Fruit fly (Drosophila melanogaster) whole organism, pupa: Measurements from ENCODE around the gene tara.

Source experiments
- CG10348 ChIP-seq: fragments of 200-800 bp; sonication (Bioruptor generic); IDR thresholded peaks from 2 replicates; pipeline ENCODE4 v1.3.6; 2022; ENCODE audit warnings: missing biosample characterization, missing genetic modification characterization
- CG12605 ChIP-seq: fragments of 200-800 bp; sonication (Bioruptor generic); IDR thresholded peaks from 2 replicates; pipeline ENCODE4 v1.3.6; 2022; ENCODE audit warnings: missing biosample characterization, missing genetic modification characterization
- CG15710 ChIP-seq: fragments of 200-800 bp; sonication (Bioruptor generic); optimal IDR thresholded peaks from 2 replicates; lab custom pipeline; 2018; ENCODE audit warnings: missing biosample characterization, mild to moderate bottlenecking, missing genetic modification characterization, moderate library complexity
- CG17806 ChIP-seq: fragments of 200-800 bp; sonication (Bioruptor generic); optimal IDR thresholded peaks from 2 replicates; lab custom pipeline; 2018; ENCODE audit warnings: missing biosample characterization, mild to moderate bottlenecking, missing genetic modification characterization, moderate library complexity
- CG34367 ChIP-seq: fragments of 200-800 bp; sonication (Bioruptor generic); optimal IDR thresholded peaks from 2 replicates; lab custom pipeline; 2018; ENCODE audit warnings: missing biosample characterization, mild to moderate bottlenecking, missing genetic modification characterization
- CG9948 ChIP-seq: fragments of 200-800 bp; sonication (Bioruptor generic); optimal IDR thresholded peaks from 2 replicates; lab custom pipeline; 2018; ENCODE audit warnings: missing biosample characterization, mild to moderate bottlenecking, missing genetic modification characterization, moderate library complexity
- EcR ChIP-seq: fragments of 200-800 bp; sonication (Bioruptor generic); optimal IDR thresholded peaks from 3 replicates; lab custom pipeline; 2019; ENCODE audit warnings: missing biosample characterization, missing genetic modification characterization, mild to moderate bottlenecking, moderate library complexity, missing genetic modification reagents
- Pif1A ChIP-seq: fragments of 200-800 bp; sonication (Bioruptor generic); optimal IDR thresholded peaks from 3 replicates; lab custom pipeline; 2016; ENCODE audit warnings: missing biosample characterization, missing genetic modification characterization
- Pif1B ChIP-seq: fragments of 200-800 bp; sonication (Bioruptor generic); optimal IDR thresholded peaks from 3 replicates; lab custom pipeline; 2016; ENCODE audit warnings: missing biosample characterization, missing genetic modification characterization
- Snoo ChIP-seq: fragments of 200-800 bp; sonication (Bioruptor generic); optimal IDR thresholded peaks from 3 replicates; lab custom pipeline; 2017; ENCODE audit warnings: missing biosample characterization, mild to moderate bottlenecking, missing genetic modification characterization, inconsistent platforms
- fd96Ca ChIP-seq: fragments of 200-800 bp; sonication (Bioruptor generic); IDR thresholded peaks from 3 replicates; pipeline ENCODE4 v1.3.6; 2022; ENCODE audit warnings: missing biosample characterization, missing genetic modification characterization
- gl ChIP-seq: fragments of 200-800 bp; sonication (Bioruptor generic); optimal IDR thresholded peaks from 2 replicates; lab custom pipeline; 2018; ENCODE audit warnings: missing biosample characterization, mild to moderate bottlenecking, missing genetic modification characterization

dm6 chr3R:16266712-16267111 is 41.3 kb downstream of the tara start, which contains the start of gene Mst89B:
- TF ChIP-seq gl (tag; lab: Kevin White, UChicago) (no peak), CG12605 (no peak), Pif1B (GFP tag; lab: Kevin White, UChicago) (no peak), CG10348 (no peak), CG9948 (no peak), CG17806 (tag; lab: Kevin White, UChicago) (no peak), EcR (GFP tag; lab: Kevin White, UChicago) (no peak), CG34367 (tag; lab: Kevin White, UChicago) (no peak), Snoo (tag; lab: Kevin White, UChicago) (no peak), Pif1A (GFP tag; lab: Kevin White, UChicago) (no peak), fd96Ca (GFP tag; lab: Robert Waterston, UW) (no peak), CG15710 (no peak)
